Worm (Caenorhabditis elegans) whole organism, mixed stage, embryonic: ENCODE results near the gene dyf-13.

Experiments
- ces-1 ChIP-seq: fragments of 150-350 bp; optimal IDR thresholded peaks from 2 replicates; lab custom pipeline; 2014; ENCODE audit warnings: missing biosample characterization, missing genetic modification reagents, missing genetic modification characterization
- drap-1 ChIP-seq: fragments of 200-800 bp; sonication (Bioruptor generic); optimal IDR thresholded peaks from 3 replicates; lab custom pipeline; 2018; ENCODE audit warnings: mild to moderate bottlenecking, missing genetic modification characterization, missing compliant biosample characterization
- nhr-12 ChIP-seq: fragments of 150-350 bp; optimal IDR thresholded peaks from 2 replicates; lab custom pipeline; 2014; ENCODE audit warnings: missing biosample characterization, missing genetic modification characterization
- nhr-76 ChIP-seq: sonication (generic microtip); optimal IDR thresholded peaks from 2 replicates; lab custom pipeline; 2017; ENCODE audit warnings: missing biosample characterization, missing genetic modification characterization

DNA sequence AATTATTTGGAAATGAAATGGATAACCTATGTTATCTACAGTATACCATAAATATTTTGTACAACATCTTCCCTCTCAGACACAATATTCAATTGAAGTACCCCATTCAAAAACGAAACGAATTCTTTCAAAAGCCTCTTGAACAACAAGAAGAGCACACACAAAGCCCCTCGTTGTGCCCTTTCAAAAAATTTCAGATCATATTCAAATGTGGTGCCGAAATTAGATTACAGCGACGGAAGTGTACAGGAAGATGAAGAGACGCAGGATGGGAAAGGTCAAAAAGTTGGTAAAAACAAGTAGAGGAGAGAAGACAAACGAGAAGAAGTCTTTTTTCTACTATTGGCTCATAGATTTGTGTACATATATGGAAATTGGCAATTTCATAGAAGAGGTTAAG, 5.0 kb upstream of the dyf-13 start:
- peak; percentile 66 for TF ChIP-seq ces-1
- no peak for TF ChIP-seq nhr-76
- TF ChIP-seq drap-1 (GFP tag; lab: Kevin White, UChicago) = no peak
- no peak for TF ChIP-seq nhr-12 (tag; lab: Kevin White, UChicago)
